Worm (Caenorhabditis elegans) whole organism, midembryonic: ENCODE results near the gene ife-4.
A peak's percentile ranks its signal among the peaks of the same experiment; 100 is the strongest.

Experiments used
- flt-1 ChIP-seq: fragments of 200-800 bp; sonication (Bioruptor generic); IDR thresholded peaks from 2 replicates; pipeline ENCODE4 v1.3.6; 2022; ENCODE audit warnings: missing genetic modification characterization, missing compliant biosample characterization
- klf-2 ChIP-seq: fragments of 200-800 bp; sonication (Bioruptor generic); conservative IDR thresholded peaks from 2 replicates; pipeline ENCODE4 v1.3.6; 2022; ENCODE audit warnings: missing genetic modification reagents, missing genetic modification characterization, missing compliant biosample characterization
- med-1 ChIP-seq: sonication (generic microtip); optimal IDR thresholded peaks from 2 replicates; lab custom pipeline; 2017; ENCODE audit warnings: missing genetic modification characterization, mild to moderate bottlenecking, missing compliant biosample characterization, antibody characterized with exemption, missing genetic modification reagents; ENCODE audit not compliant: insufficient read depth
- tab-1 ChIP-seq: fragments of 200-800 bp; sonication (Bioruptor generic); IDR thresholded peaks from 2 replicates; pipeline ENCODE4 v1.3.6; 2022; ENCODE audit warnings: missing genetic modification characterization, missing compliant biosample characterization

DNA sequence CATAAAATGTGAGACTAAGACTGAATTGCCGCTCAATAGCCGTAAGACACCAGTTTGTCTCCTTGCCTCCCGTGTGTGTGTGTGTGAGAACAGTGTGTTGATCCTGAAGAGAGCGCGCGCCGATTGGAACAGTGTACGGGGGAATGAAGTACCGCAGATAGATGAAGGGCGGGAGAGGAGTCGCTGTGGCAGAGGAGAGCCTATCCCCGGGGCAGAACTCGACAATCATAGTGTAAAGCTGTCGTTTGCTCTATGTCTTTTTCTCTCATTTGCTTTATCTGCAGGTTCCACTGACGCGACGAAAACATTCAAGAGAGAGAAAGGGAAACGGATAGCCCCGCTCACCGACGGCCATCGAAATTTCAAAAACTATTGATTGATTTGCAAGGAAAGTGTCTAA, 22.1 kb upstream of the ife-4 start:
- TF ChIP-seq tab-1, result 0 out of 2 replicates have a peak, but pooled peaks have one; percentile 66
- TF ChIP-seq med-1, result no peak
- no peak for TF ChIP-seq flt-1 (GFP tag; lab: Robert Waterston, UW)
- no peak for TF ChIP-seq klf-2
